Worm (Caenorhabditis elegans): ENCODE measurements around the gene F37C12.21.

DNA sequence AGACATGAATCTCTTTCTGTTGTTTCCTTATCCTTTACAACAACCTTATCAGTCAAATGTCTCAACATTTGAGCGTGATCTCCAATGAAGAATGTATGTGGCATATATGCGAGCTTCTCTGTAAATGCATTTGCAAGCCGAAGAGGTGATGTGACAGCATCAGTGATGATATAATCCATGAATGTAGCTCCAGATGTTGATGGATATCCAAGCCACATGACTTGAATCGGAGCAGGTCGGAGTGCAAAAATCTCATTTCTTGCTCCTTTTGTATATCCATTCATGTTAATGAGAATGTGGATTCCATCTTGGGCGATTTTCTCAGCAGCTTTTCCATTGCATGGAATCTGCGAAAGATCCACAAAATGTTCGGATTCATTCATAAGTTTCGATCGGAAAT lies 40.0 kb upstream of the F37C12.21 start:
- TF ChIP-seq arid-1 (GFP tag; conservative IDR thresholded peaks at IDR 0.05) (no peak), mes-2 (tag; optimal IDR thresholded peaks at IDR 0.05; ENCODE audit: poor library complexity, severe bottlenecking) (no peak), hif-1 (tag; optimal IDR thresholded peaks at IDR 0.05) (no peak), ceh-20 (GFP tag; IDR thresholded peaks at IDR 0.05) (no peak), nhr-76 (tag; optimal IDR thresholded peaks at IDR 0.05) (no peak), F49E8.2 (tag; optimal IDR thresholded peaks at IDR 0.05; ENCODE audit: borderline replicate concordance) (no peak), ztf-7 (tag; optimal IDR thresholded peaks at IDR 0.05) (no peak), daf-8 (GFP tag; IDR thresholded peaks at IDR 0.05) (no peak), lir-3 (tag; optimal IDR thresholded peaks at IDR 0.05) (no peak), ama-1 (optimal IDR thresholded peaks at IDR 0.05) (no peak), lin-13 (GFP tag; optimal IDR thresholded peaks at IDR 0.05) (no peak), pqm-1 (tag; optimal IDR thresholded peaks at IDR 0.05) (no peak), unc-62 (GFP tag; optimal IDR thresholded peaks at IDR 0.05 in 1 of 2) (no peak), unc-62 (tag; optimal IDR thresholded peaks at IDR 0.05) (no peak), unc-130 (GFP tag; optimal IDR thresholded peaks at IDR 0.05) (no peak)

All from whole organism, L4 larva.